Worm (Caenorhabditis elegans): Measurements from ENCODE around the gene F58D2.4.

F58D2.4 gene

ce11 chrIV:13142254-13142653 lies 46.6 kb downstream of the F58D2.4 start, which contains the start of gene spe-43:
Gene spe-43 (minus strand): TSS chrIV:13142354.
- TF ChIP-seq ahr-1 (tag; optimal IDR thresholded peaks at IDR 0.05) (no peak), hlh-30 (tag; optimal IDR thresholded peaks at IDR 0.05; ENCODE audit: insufficient read depth) (no peak), nhr-11 (tag; optimal IDR thresholded peaks at IDR 0.05) (no peak), ceh-34 (tag; optimal IDR thresholded peaks at IDR 0.05) (no peak), ets-4 (tag; optimal IDR thresholded peaks at IDR 0.05) (no peak)

Data from whole organism, late embryonic.